Worm (Caenorhabditis elegans) whole organism, midembryonic: Measurements from ENCODE around the gene nhr-52.

ENCODE experiments used
- flt-1 ChIP-seq: fragments of 200-800 bp; sonication (Bioruptor generic); IDR thresholded peaks from 2 replicates; pipeline ENCODE4 v1.3.6; 2022; ENCODE audit warnings: missing genetic modification characterization, missing compliant biosample characterization
- klf-2 ChIP-seq: fragments of 200-800 bp; sonication (Bioruptor generic); conservative IDR thresholded peaks from 2 replicates; pipeline ENCODE4 v1.3.6; 2022; ENCODE audit warnings: missing genetic modification reagents, missing genetic modification characterization, missing compliant biosample characterization
- tab-1 ChIP-seq: fragments of 200-800 bp; sonication (Bioruptor generic); IDR thresholded peaks from 2 replicates; pipeline ENCODE4 v1.3.6; 2022; ENCODE audit warnings: missing genetic modification characterization, missing compliant biosample characterization
- ztf-23 ChIP-seq: fragments of 200-800 bp; sonication (Bioruptor generic); IDR thresholded peaks from 2 replicates; pipeline ENCODE4 v1.3.6; 2022; ENCODE audit warnings: missing genetic modification reagents, missing genetic modification characterization, missing compliant biosample characterization
- ztf-29 ChIP-seq: fragments of 200-800 bp; sonication (Bioruptor generic); IDR thresholded peaks from 2 replicates; pipeline ENCODE4 v1.3.6; 2022; ENCODE audit warnings: missing genetic modification reagents, missing genetic modification characterization, missing compliant biosample characterization

- TF ChIP-seq flt-1 (GFP tag; lab: Robert Waterston, UW) = no peak
- TF ChIP-seq klf-2 (GFP tag; lab: Robert Waterston, UW) = no peak
- TF ChIP-seq ztf-29 (GFP tag; lab: Robert Waterston, UW) = no peak
- TF ChIP-seq tab-1 = no peak
- no peak for TF ChIP-seq ztf-23 (GFP tag; lab: Robert Waterston, UW)
These were observed 12.6 kb downstream of the nhr-52 start, which contains the start of gene nhr-268 for ce11 chrV:15689952-15690351.
